Worm (Caenorhabditis elegans): ENCODE measurements around the gene clec-50.

The clec-50 gene

ce11 chrV:19741651-19742050, 13.5 kb downstream of the clec-50 start, which contains the start of gene W04E12.3:
Gene W04E12.3, plus strand, starts transcription at chrV:19741951.
- TF ChIP-seq nhr-25 (tag; optimal IDR thresholded peaks at IDR 0.05) (no peak), pqm-1 (tag; optimal IDR thresholded peaks at IDR 0.05) (no peak), ceh-82 (tag; optimal IDR thresholded peaks at IDR 0.05) (no peak), pha-4 (tag; optimal IDR thresholded peaks at IDR 0.05) (no peak), ztf-11 (tag; optimal IDR thresholded peaks at IDR 0.05) (no peak)

ce11 chrV:19741034-19741433, 14.1 kb downstream of the clec-50 start, which contains the start of gene W04E12.2:
Gene W04E12.2, minus strand, starts transcription at chrV:19741134.
- TF ChIP-seq lsy-12 (tag; optimal IDR thresholded peaks at IDR 0.05) (no peak), ztf-11 (tag; optimal IDR thresholded peaks at IDR 0.05) (no peak), nhr-76 (tag; optimal IDR thresholded peaks at IDR 0.05) (no peak), nhr-67 (tag; optimal IDR thresholded peaks at IDR 0.05) (no peak), nhr-25 (tag; optimal IDR thresholded peaks at IDR 0.05) (no peak), ceh-9 (tag; optimal IDR thresholded peaks at IDR 0.05) (no peak), hmg-11 (tag; optimal IDR thresholded peaks at IDR 0.05) (no peak), egl-5 (tag; optimal IDR thresholded peaks at IDR 0.05) (no peak)

DNA sequence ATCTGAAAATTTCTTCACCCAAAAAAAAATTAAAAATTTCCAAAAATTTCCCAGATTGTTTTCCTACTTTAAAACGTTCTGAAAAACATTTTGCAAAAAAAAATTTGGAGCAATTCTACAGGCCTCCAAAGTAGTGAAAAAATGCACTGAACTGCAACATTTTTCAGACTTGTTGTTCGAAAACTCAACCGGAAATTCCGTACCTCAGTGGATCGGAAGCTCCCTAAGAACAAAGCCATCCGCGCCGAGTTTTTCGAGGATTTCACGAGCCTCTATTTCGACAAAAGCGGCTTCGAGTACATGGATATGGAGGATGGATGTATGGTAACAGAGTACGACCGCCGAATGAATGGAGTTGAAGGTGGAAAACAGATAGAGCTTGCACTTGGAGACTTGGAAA, 17.1 kb downstream of the clec-50 start, which contains the start of gene fbxa-131:
fbxa-131 (plus strand) TSS at position 301 of the 400 bp plus-strand sequence.
- TF ChIP-seq elt-2 (tag; optimal IDR thresholded peaks at IDR 0.05) = no peak

DNA sequence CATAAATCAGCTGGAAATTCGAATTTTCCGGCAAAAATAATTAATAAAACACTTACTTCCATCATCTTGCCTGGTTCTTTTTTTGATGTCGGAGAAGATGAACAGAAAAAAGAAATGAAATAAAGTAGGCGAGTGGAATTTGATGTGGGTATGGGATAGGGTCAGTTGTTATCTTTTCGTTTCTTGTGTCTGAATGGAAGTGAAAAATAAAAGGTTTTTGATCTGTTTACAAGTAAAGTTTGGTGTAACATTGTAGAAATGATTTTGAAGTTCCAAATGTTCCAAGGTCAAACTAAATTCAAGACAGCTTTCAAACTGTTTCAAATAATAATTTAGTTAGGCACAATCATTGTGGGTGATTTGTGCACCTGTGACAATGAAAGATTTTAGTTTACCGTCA, 17.7 kb downstream of the clec-50 start, which contains the start of gene W04E12.7:
W04E12.7 (minus strand) TSS at position 101 of the 400 bp plus-strand sequence.
- TF ChIP-seq pha-4 (tag; optimal IDR thresholded peaks at IDR 0.05) = no peak
- TF ChIP-seq snpc-4 (tag; optimal IDR thresholded peaks at IDR 0.05) = no peak
- TF ChIP-seq pqm-1 (tag; optimal IDR thresholded peaks at IDR 0.05) = no peak
- TF ChIP-seq fkh-10 (GFP tag; optimal IDR thresholded peaks at IDR 0.05) = no peak
- no peak for TF ChIP-seq tbx-2 (tag; optimal IDR thresholded peaks at IDR 0.05)
- no peak for TF ChIP-seq ceh-9 (tag; optimal IDR thresholded peaks at IDR 0.05)
- no peak for TF ChIP-seq ceh-28 (tag; optimal IDR thresholded peaks at IDR 0.05)
- no peak for TF ChIP-seq unc-39 (tag; optimal IDR thresholded peaks at IDR 0.05)
- TF ChIP-seq ZK546.5 (tag; optimal IDR thresholded peaks at IDR 0.05) = no peak
- no peak for TF ChIP-seq nhr-25 (tag; optimal IDR thresholded peaks at IDR 0.05)
- TF ChIP-seq daf-12 (tag; optimal IDR thresholded peaks at IDR 0.05) = no peak
- TF ChIP-seq nhr-11 (tag; optimal IDR thresholded peaks at IDR 0.05) = no peak
- no peak for TF ChIP-seq ceh-82 (tag; optimal IDR thresholded peaks at IDR 0.05)
- TF ChIP-seq fkh-2 (tag; optimal IDR thresholded peaks at IDR 0.05) = no peak
- no peak for TF ChIP-seq nhr-76 (tag; optimal IDR thresholded peaks at IDR 0.05)
- TF ChIP-seq elt-1 (tag; optimal IDR thresholded peaks at IDR 0.05) = no peak
- TF ChIP-seq nhr-67 (tag; optimal IDR thresholded peaks at IDR 0.05) = no peak
- TF ChIP-seq egl-27 (tag; optimal IDR thresholded peaks at IDR 0.05) = no peak

DNA sequence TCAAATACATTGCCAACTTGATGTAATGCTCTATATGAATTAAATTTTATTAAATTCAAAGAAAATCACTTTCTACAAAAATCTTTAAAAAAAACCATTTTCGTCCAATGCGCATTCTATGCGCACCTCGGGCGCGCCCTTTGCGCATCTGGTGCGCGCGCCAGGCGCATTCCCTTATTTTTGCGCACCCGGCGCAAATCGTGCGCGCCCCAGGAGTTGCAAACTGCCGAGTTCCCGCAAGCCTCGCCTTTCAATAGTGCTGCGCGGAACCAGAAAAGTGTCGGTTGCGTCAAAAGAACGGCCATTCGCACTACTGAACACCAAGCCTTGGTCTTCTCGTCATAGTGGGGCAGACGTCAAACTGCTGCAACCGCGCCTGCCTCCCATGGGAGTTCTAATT, 21.4 kb downstream of the clec-50 start:
- TF ChIP-seq ztf-11 (tag; optimal IDR thresholded peaks at IDR 0.05) = no peak
- TF ChIP-seq aly-2 (tag; optimal IDR thresholded peaks at IDR 0.05) = no peak
- no peak for TF ChIP-seq ceh-9 (tag; optimal IDR thresholded peaks at IDR 0.05)
- no peak for TF ChIP-seq elt-1 (tag; optimal IDR thresholded peaks at IDR 0.05)
- TF ChIP-seq fkh-2 (tag; optimal IDR thresholded peaks at IDR 0.05) = no peak
- no peak for TF ChIP-seq nfya-1 (tag; optimal IDR thresholded peaks at IDR 0.05; ENCODE audit: insufficient read depth)
- TF ChIP-seq egl-5 (tag; optimal IDR thresholded peaks at IDR 0.05) = no peak
- TF ChIP-seq nhr-237 (tag; optimal IDR thresholded peaks at IDR 0.05) = no peak
- no peak for TF ChIP-seq ztf-4 (tag; optimal IDR thresholded peaks at IDR 0.05)
- TF ChIP-seq snpc-4 (tag; optimal IDR thresholded peaks at IDR 0.05) = no peak
- TF ChIP-seq fkh-10 (GFP tag; optimal IDR thresholded peaks at IDR 0.05) = no peak
- no peak for TF ChIP-seq lin-39 (tag; optimal IDR thresholded peaks at IDR 0.05)
- TF ChIP-seq eor-1 (tag; optimal IDR thresholded peaks at IDR 0.05) = no peak
- TF ChIP-seq egl-27 (tag; optimal IDR thresholded peaks at IDR 0.05) = no peak
- no peak for TF ChIP-seq ceh-28 (tag; optimal IDR thresholded peaks at IDR 0.05)
- no peak for TF ChIP-seq nhr-12 (tag; optimal IDR thresholded peaks at IDR 0.05)
- TF ChIP-seq nhr-67 (tag; optimal IDR thresholded peaks at IDR 0.05) = no peak
- no peak for TF ChIP-seq elt-3 (tag; optimal IDR thresholded peaks at IDR 0.05)

ce11 chrV:19730280-19730679, 24.9 kb downstream of the clec-50 start, which contains the start of gene Y116F11A.1:
Gene Y116F11A.1, plus strand, starts transcription at chrV:19730580.
- TF ChIP-seq elt-1 (tag; optimal IDR thresholded peaks at IDR 0.05) = no peak
- TF ChIP-seq jun-1 (tag; optimal IDR thresholded peaks at IDR 0.05) = no peak
- TF ChIP-seq mdl-1 (tag; optimal IDR thresholded peaks at IDR 0.05) = no peak
- TF ChIP-seq eor-1 (tag; optimal IDR thresholded peaks at IDR 0.05) = no peak
- TF ChIP-seq daf-12 (tag; optimal IDR thresholded peaks at IDR 0.05) = no peak
- no peak for TF ChIP-seq nhr-23 (tag; optimal IDR thresholded peaks at IDR 0.05)
- TF ChIP-seq ceh-28 (tag; optimal IDR thresholded peaks at IDR 0.05) = no peak
- TF ChIP-seq fos-1 (tag; optimal IDR thresholded peaks at IDR 0.05) = no peak
- TF ChIP-seq nhr-237 (tag; optimal IDR thresholded peaks at IDR 0.05) = no peak
- no peak for TF ChIP-seq pqm-1 (tag; optimal IDR thresholded peaks at IDR 0.05)
- no peak for TF ChIP-seq ztf-11 (tag; optimal IDR thresholded peaks at IDR 0.05)
- no peak for TF ChIP-seq fkh-2 (tag; optimal IDR thresholded peaks at IDR 0.05)
- no peak for TF ChIP-seq snpc-4 (tag; optimal IDR thresholded peaks at IDR 0.05)
